Worm (Caenorhabditis elegans): ENCODE data around the gene pals-37.

DNA sequence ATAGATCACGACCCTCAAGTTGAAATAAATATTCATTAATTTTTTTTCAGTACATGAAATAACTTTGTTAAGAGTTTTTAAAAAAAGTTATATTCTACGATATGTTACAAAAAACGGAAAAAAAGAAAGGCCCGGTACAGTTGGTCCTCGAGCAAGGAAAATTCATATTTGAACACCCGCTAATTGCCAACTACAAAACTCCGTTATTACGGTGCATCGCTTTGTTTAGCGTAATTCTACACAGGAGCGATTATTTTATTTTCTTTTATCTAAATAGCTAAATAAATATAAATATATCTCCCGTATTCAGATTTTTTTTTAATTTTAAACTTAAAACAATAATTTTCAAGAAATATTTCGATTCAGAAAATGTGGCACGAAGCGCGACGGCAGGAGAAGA, 9.1 kb upstream of the pals-37 start, which contains the start of gene F28C1.1:
- TF ChIP-seq nhr-232 (tag; optimal IDR thresholded peaks at IDR 0.05) (no peak), elt-2 (tag; optimal IDR thresholded peaks at IDR 0.05) (peak; percentile 11), nhr-11 (tag; optimal IDR thresholded peaks at IDR 0.05) (no peak)

Data from whole organism, late embryonic.